Fruit fly (Drosophila melanogaster) whole organism, embryonic: ENCODE results near the gene Tom40.

Experiments used
- Antp ChIP-seq: fragments of 200-800 bp; sonication (Bioruptor generic); optimal IDR thresholded peaks from 3 replicates; lab custom pipeline; 2016; ENCODE audit warnings: missing biosample characterization, missing genetic modification characterization
- C15 ChIP-seq: fragments of 200-800 bp; sonication (Bioruptor generic); IDR thresholded peaks from 3 replicates; pipeline ENCODE4 v1.3.6; 2022; ENCODE audit warnings: missing biosample characterization, missing genetic modification characterization
- CG10543 ChIP-seq: fragments of 200-800 bp; sonication (Bioruptor generic); optimal IDR thresholded peaks from 3 replicates; lab custom pipeline; 2017; ENCODE audit warnings: missing biosample characterization, mild to moderate bottlenecking, missing genetic modification characterization, moderate library complexity
- CG11695 ChIP-seq: fragments of 200-800 bp; sonication (Bioruptor generic); IDR thresholded peaks from 3 replicates; pipeline ENCODE4 v1.3.6; 2022; ENCODE audit warnings: missing biosample characterization, missing genetic modification characterization
- CG12236 ChIP-seq: fragments of 200-800 bp; sonication (Bioruptor generic); optimal IDR thresholded peaks from 2 replicates; lab custom pipeline; 2016; ENCODE audit warnings: missing biosample characterization, missing genetic modification characterization
- CG12299 ChIP-seq: fragments of 200-800 bp; sonication (Bioruptor generic); optimal IDR thresholded peaks from 2 replicates; lab custom pipeline; 2018; ENCODE audit warnings: missing biosample characterization, mild to moderate bottlenecking, missing genetic modification characterization
- CG13424 ChIP-seq: fragments of 200-800 bp; sonication (Bioruptor generic); optimal IDR thresholded peaks from 2 replicates; lab custom pipeline; 2019; ENCODE audit warnings: missing biosample characterization, mild to moderate bottlenecking, missing genetic modification characterization, moderate library complexity
- CG13894 ChIP-seq: fragments of 200-800 bp; sonication (Bioruptor generic); optimal IDR thresholded peaks from 3 replicates; lab custom pipeline; 2018; ENCODE audit warnings: missing biosample characterization, mild to moderate bottlenecking, missing genetic modification characterization, moderate library complexity
- CG14050 ChIP-seq: fragments of 200-800 bp; sonication (Bioruptor generic); IDR thresholded peaks from 3 replicates; pipeline ENCODE4 v1.3.6; 2022; ENCODE audit warnings: missing biosample characterization, missing genetic modification characterization
- CG15601 ChIP-seq: fragments of 200-800 bp; sonication (Bioruptor generic); optimal IDR thresholded peaks from 3 replicates; lab custom pipeline; 2019; ENCODE audit warnings: missing biosample characterization, mild to moderate bottlenecking, missing genetic modification characterization, moderate library complexity
- CG18476 ChIP-seq: fragments of 200-800 bp; sonication (Bioruptor generic); optimal IDR thresholded peaks from 2 replicates; lab custom pipeline; 2016; ENCODE audit warnings: missing biosample characterization, mild to moderate bottlenecking, missing genetic modification characterization
- CG2875 ChIP-seq: fragments of 200-800 bp; sonication (Bioruptor generic); optimal IDR thresholded peaks from 2 replicates; lab custom pipeline; 2017; ENCODE audit warnings: missing biosample characterization, mild to moderate bottlenecking, missing genetic modification characterization, missing genetic modification reagents
- CG30020 ChIP-seq: fragments of 200-800 bp; optimal IDR thresholded peaks from 2 replicates; lab custom pipeline; 2019; ENCODE audit warnings: missing biosample characterization, mild to moderate bottlenecking, missing genetic modification characterization, moderate library complexity
- CG30431 ChIP-seq: fragments of 200-800 bp; sonication (Bioruptor generic); optimal IDR thresholded peaks from 2 replicates; lab custom pipeline; 2017; ENCODE audit warnings: missing biosample characterization, missing genetic modification characterization
- CG31365 ChIP-seq: fragments of 200-800 bp; sonication (Bioruptor generic); optimal IDR thresholded peaks from 2 replicates; lab custom pipeline; 2018; ENCODE audit warnings: missing biosample characterization, mild to moderate bottlenecking, missing genetic modification characterization
- CG3838 ChIP-seq: fragments of 200-800 bp; sonication (Bioruptor generic); optimal IDR thresholded peaks from 3 replicates; lab custom pipeline; 2016; ENCODE audit warnings: missing biosample characterization, missing genetic modification characterization
- CG4328 ChIP-seq: fragments of 200-800 bp; sonication (Bioruptor generic); optimal IDR thresholded peaks from 3 replicates; lab custom pipeline; 2017; ENCODE audit warnings: missing biosample characterization, missing genetic modification reagents, missing genetic modification characterization
- CG4730 ChIP-seq: fragments of 200-800 bp; sonication (Bioruptor generic); IDR thresholded peaks from 2 replicates; pipeline ENCODE4 v1.3.6; 2022; ENCODE audit warnings: missing biosample characterization, missing genetic modification characterization
- CG5953 ChIP-seq: fragments of 200-800 bp; sonication (Bioruptor generic); IDR thresholded peaks from 2 replicates; pipeline ENCODE4 v1.3.6; 2022; ENCODE audit warnings: missing biosample characterization, missing genetic modification characterization
- CG7745 ChIP-seq: fragments of 200-800 bp; sonication (Bioruptor generic); optimal IDR thresholded peaks from 2 replicates; lab custom pipeline; 2018; ENCODE audit warnings: missing biosample characterization, mild to moderate bottlenecking, missing genetic modification characterization, moderate library complexity
- CG9437 ChIP-seq: fragments of 200-800 bp; sonication (Bioruptor generic); optimal IDR thresholded peaks from 2 replicates; lab custom pipeline; 2018; ENCODE audit warnings: missing biosample characterization, mild to moderate bottlenecking, missing genetic modification characterization
- CG9817 ChIP-seq: fragments of 200-800 bp; sonication (Bioruptor generic); optimal IDR thresholded peaks from 2 replicates; lab custom pipeline; 2018; ENCODE audit warnings: missing biosample characterization, mild to moderate bottlenecking, missing genetic modification characterization, moderate library complexity
- CTCF ChIP-seq: fragments of 200-800 bp; sonication (Bioruptor generic); optimal IDR thresholded peaks from 2 replicates; lab custom pipeline; 2017; ENCODE audit warnings: missing biosample characterization, mild to moderate bottlenecking, missing genetic modification characterization, moderate library complexity
- Gug ChIP-seq: fragments of 200-800 bp; sonication (Bioruptor generic); IDR thresholded peaks from 4 replicates; pipeline ENCODE4 v1.3.6; 2022; ENCODE audit warnings: missing biosample characterization, missing genetic modification characterization
- Hand ChIP-seq: fragments of 200-800 bp; sonication (Bioruptor generic); optimal IDR thresholded peaks from 2 replicates; lab custom pipeline; 2017; ENCODE audit warnings: mild to moderate bottlenecking, missing biosample characterization, missing genetic modification reagents, missing genetic modification characterization
- HmgZ ChIP-seq: fragments of 200-800 bp; sonication (Bioruptor generic); optimal IDR thresholded peaks from 2 replicates; lab custom pipeline; 2018; ENCODE audit warnings: missing biosample characterization, mild to moderate bottlenecking, missing genetic modification characterization
- Lhr ChIP-seq: fragments of 200-800 bp; sonication (Bioruptor generic); optimal IDR thresholded peaks from 3 replicates; lab custom pipeline; 2017; ENCODE audit warnings: mild to moderate bottlenecking, missing biosample characterization, missing genetic modification reagents, missing genetic modification characterization
- NFAT ChIP-seq: fragments of 200-800 bp; sonication (Bioruptor generic); IDR thresholded peaks from 2 replicates; pipeline ENCODE4 v1.3.6; 2022; ENCODE audit warnings: missing biosample characterization, missing genetic modification characterization
- Opbp ChIP-seq: fragments of 200-800 bp; sonication (Bioruptor generic); IDR thresholded peaks from 3 replicates; pipeline ENCODE4 v1.3.6; 2022; ENCODE audit warnings: missing biosample characterization, missing genetic modification characterization; ENCODE audit not compliant: partially characterized antibody
- TFAM ChIP-seq: fragments of 200-800 bp; sonication (Bioruptor generic); optimal IDR thresholded peaks from 2 replicates; lab custom pipeline; 2017; ENCODE audit warnings: missing biosample characterization, missing genetic modification characterization, inconsistent platforms
- Tbp ChIP-seq: fragments of >200 bp; optimal IDR thresholded peaks from 2 replicates; lab custom pipeline; 2018; ENCODE audit warnings: missing biosample characterization, missing genetic modification characterization
- Vsx1 ChIP-seq: fragments of 200-800 bp; sonication (Bioruptor generic); optimal IDR thresholded peaks from 2 replicates; lab custom pipeline; 2017; ENCODE audit warnings: missing biosample characterization, mild to moderate bottlenecking, missing genetic modification characterization, missing genetic modification reagents
- Xbp1 ChIP-seq: fragments of 200-800 bp; sonication (Bioruptor generic); optimal IDR thresholded peaks from 3 replicates; lab custom pipeline; 2016; ENCODE audit warnings: missing biosample characterization, mild to moderate bottlenecking, missing genetic modification characterization
- al ChIP-seq: fragments of 200-800 bp; sonication (Bioruptor generic); IDR thresholded peaks from 2 replicates; pipeline ENCODE4 v1.3.6; 2022; ENCODE audit warnings: missing biosample characterization, missing genetic modification characterization
- dmrt11E ChIP-seq: fragments of 200-800 bp; sonication (Bioruptor generic); optimal IDR thresholded peaks from 3 replicates; lab custom pipeline; 2018; ENCODE audit warnings: missing biosample characterization, mild to moderate bottlenecking, missing genetic modification characterization, moderate library complexity
- en ChIP-seq: fragments of 200-800 bp; sonication (Bioruptor generic); optimal IDR thresholded peaks from 2 replicates; lab custom pipeline; 2016; ENCODE audit warnings: missing biosample characterization, missing genetic modification characterization
- gcm ChIP-seq: fragments of 200-800 bp; sonication (Bioruptor generic); optimal IDR thresholded peaks from 2 replicates; lab custom pipeline; 2019; ENCODE audit warnings: missing biosample characterization, mild to moderate bottlenecking, missing genetic modification characterization, moderate library complexity
- kah ChIP-seq: fragments of 200-800 bp; sonication (Bioruptor generic); optimal IDR thresholded peaks from 2 replicates; lab custom pipeline; 2018; ENCODE audit warnings: missing biosample characterization, mild to moderate bottlenecking, missing genetic modification characterization
- lov ChIP-seq, 2 experiments: fragments of 200-800 bp in 1 of 2; fragments of >200 bp in 1 of 2; sonication (Bioruptor generic) in 1 of 2; IDR thresholded peaks in 1 of 2; optimal IDR thresholded peaks in 1 of 2; 2 replicates in 1 of 2; 3 replicates in 1 of 2; pipeline versions ENCODE4 v1.3.6 to Lab custom; 2017 to 2022; ENCODE audit warnings: missing biosample characterization in 1 of 2, missing genetic modification characterization in 1 of 2
- mam ChIP-seq: fragments of 200-800 bp; sonication (Bioruptor generic); optimal IDR thresholded peaks from 3 replicates; lab custom pipeline; 2016; ENCODE audit warnings: missing biosample characterization, missing genetic modification characterization
- oc ChIP-seq: fragments of 200-800 bp; sonication (Bioruptor generic); optimal IDR thresholded peaks from 2 replicates; lab custom pipeline; 2018; ENCODE audit warnings: missing biosample characterization, mild to moderate bottlenecking, missing genetic modification characterization, moderate library complexity
- row ChIP-seq: fragments of 200-800 bp; sonication (Bioruptor generic); IDR thresholded peaks from 3 replicates; pipeline ENCODE4 v1.3.6; 2022; ENCODE audit warnings: missing biosample characterization, missing genetic modification characterization
- sd ChIP-seq: fragments of 200-800 bp; sonication (Bioruptor generic); optimal IDR thresholded peaks from 3 replicates; lab custom pipeline; 2018; ENCODE audit warnings: missing biosample characterization, mild to moderate bottlenecking, missing genetic modification characterization, moderate library complexity
- sim ChIP-seq: fragments of 200-800 bp; sonication (Bioruptor generic); IDR thresholded peaks from 2 replicates; pipeline ENCODE4 v1.3.6; 2022; ENCODE audit warnings: missing biosample characterization, missing genetic modification characterization
- sisA ChIP-seq: fragments of 200-800 bp; sonication (Bioruptor generic); IDR thresholded peaks from 2 replicates; pipeline ENCODE4 v1.3.6; 2022; ENCODE audit warnings: missing biosample characterization, missing genetic modification characterization
- ssp ChIP-seq: fragments of 200-800 bp; sonication (Bioruptor generic); IDR thresholded peaks from 2 replicates; pipeline ENCODE4 v1.3.6; 2022; ENCODE audit warnings: missing biosample characterization, missing genetic modification characterization
- unc-4 ChIP-seq: fragments of 200-800 bp; sonication (Bioruptor generic); IDR thresholded peaks from 2 replicates; pipeline ENCODE4 v1.3.6; 2022; ENCODE audit warnings: missing biosample characterization, missing genetic modification characterization; ENCODE audit not compliant: partially characterized antibody
- zfh1 ChIP-seq: fragments of 200-800 bp; sonication (Bioruptor generic); IDR thresholded peaks from 3 replicates; pipeline ENCODE4 v1.3.6; 2022; ENCODE audit warnings: missing biosample characterization, missing genetic modification characterization

Gene Tom40

DNA sequence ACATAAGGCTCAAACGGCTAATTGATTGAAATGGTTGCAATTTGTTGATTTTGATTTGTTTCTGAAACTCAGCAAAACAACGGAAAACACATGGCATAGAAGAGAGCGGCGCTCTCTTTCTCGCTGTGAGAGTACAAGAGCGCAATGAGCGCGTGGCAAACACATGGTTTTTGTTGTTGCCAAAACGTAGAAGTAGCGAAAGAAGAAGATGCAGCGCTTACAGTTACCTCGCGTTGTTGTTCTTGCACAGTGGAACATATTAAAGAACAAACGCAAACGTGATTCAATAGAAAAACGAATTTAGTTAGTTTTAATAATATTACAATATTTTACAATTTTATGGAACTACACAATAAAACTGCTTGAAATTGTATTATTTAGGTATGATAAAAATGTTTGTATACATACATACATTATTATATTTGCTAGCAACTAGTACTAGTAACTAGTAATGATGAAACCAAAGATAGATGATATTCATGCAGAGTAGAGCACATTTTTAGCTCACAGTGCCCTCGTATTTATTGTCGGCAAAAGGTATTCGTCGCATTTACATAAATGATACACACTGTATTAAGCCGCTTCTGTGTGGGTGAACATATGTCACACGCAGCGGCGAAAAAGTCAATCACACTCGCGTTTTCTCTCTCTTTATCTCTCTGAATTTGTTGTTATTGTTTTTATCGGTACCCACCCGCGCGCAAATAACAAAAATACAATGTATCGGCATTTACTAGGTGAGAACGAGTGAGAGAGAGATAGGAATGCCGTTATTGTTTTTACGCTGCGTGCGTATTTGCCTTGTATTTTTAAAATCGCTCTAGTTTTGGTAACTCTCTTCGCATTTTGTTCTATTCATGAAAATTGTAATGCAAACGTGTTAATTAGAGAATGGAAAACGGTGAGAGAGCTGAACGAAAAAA, 31.3 kb upstream of the Tom40 start (continued):
- TF ChIP-seq CG30431 (peak; percentile 90), NFAT (GFP tag; lab: Robert Waterston, UW) (0 out of 2 replicates have a peak, but pooled peaks have one; percentile 49), Antp (GFP tag; lab: Kevin White, UChicago) (peak; percentile 72), sisA (GFP tag; lab: Robert Waterston, UW) (peak; percentile 86), dmrt11E (tag; lab: Kevin White, UChicago) (peak; percentile 93), CG4328 (peak; percentile 88), Lhr (peak; percentile 84), CG18476 (GFP tag; lab: Kevin White, UChicago) (peak; percentile 92), Vsx1 (GFP tag; lab: Kevin White, UChicago) (peak; percentile 83), CG9817 (peak; percentile 88), oc (tag; lab: Kevin White, UChicago) (peak; percentile 77), zfh1 (peak; percentile 87), CG13424 (tag; lab: Kevin White, UChicago) (peak; percentile 96), sd (peak; percentile 89), CG5953 (GFP tag; lab: Robert Waterston, UW) (peak; percentile 64; the same call in 1 of the 2 replicates), kah (GFP tag; lab: Kevin White, UChicago) (peak; percentile 70), row (GFP tag; lab: Robert Waterston, UW) (peak; percentile 88), CG2875 (GFP tag; lab: Kevin White, UChicago) (peak; percentile 88), Hand (GFP tag; lab: Kevin White, UChicago) (peak; percentile 93), C15 (GFP tag; lab: Robert Waterston, UW) (peak; percentile 24; the same call in 1 of the 3 replicates), CG30020 (tag; lab: Kevin White, UChicago) (peak; percentile 73), CTCF (GFP tag; lab: Kevin White, UChicago) (peak; percentile 49), CG7745 (tag; lab: Kevin White, UChicago) (no peak), unc-4 (GFP tag; lab: Robert Waterston, UW) (no peak), CG15601 (tag; lab: Kevin White, UChicago) (peak; percentile 92), CG9437 (GFP tag; lab: Kevin White, UChicago) (peak; percentile 91), CG4730 (GFP tag; lab: Robert Waterston, UW) (peak; percentile 76), ssp (GFP tag; lab: Robert Waterston, UW) (peak; percentile 79), Opbp (GFP tag; lab: Robert Waterston, UW) (no peak), lov (optimal IDR thresholded peaks at IDR 0.05; lab: Kevin White, UChicago) (no peak), lov (GFP tag; IDR thresholded peaks at IDR 0.05; lab: Robert Waterston, UW) (no peak), TFAM (GFP tag; lab: Kevin White, UChicago) (peak; percentile 35), al (peak; percentile 82), Gug (GFP tag; lab: Robert Waterston, UW) (peak; percentile 79), CG13894 (peak; percentile 90), Tbp (GFP tag; lab: Kevin White, UChicago) (no peak), CG10543 (GFP tag; lab: Kevin White, UChicago) (peak; percentile 94), sim (0 out of 2 replicates have a peak, but pooled peaks have one; percentile 36), HmgZ (tag; lab: Kevin White, UChicago) (peak; percentile 88), CG14050 (peak; percentile 76), gcm (peak; percentile 94), CG11695 (peak; percentile 95), CG3838 (GFP tag; lab: Kevin White, UChicago) (peak; percentile 58), Xbp1 (GFP tag; lab: Kevin White, UChicago) (peak; percentile 93), CG31365 (peak; percentile 65), CG12299 (tag; lab: Kevin White, UChicago) (peak; percentile 86), en (GFP tag; lab: Kevin White, UChicago) (no peak), mam (GFP tag; lab: Kevin White, UChicago) (peak; percentile 83), CG12236 (no peak)
